ENCODE assay signal across 5 worm cellular contexts in genomic region chrIII:10153003-10153402, ce11.
A peak's percentile ranks its signal among the peaks of the same experiment; 100 is the strongest.
TF ChIP-seq lines count a peak whose summit lies in the region.

No protein-coding gene starts in this region.

TF ChIP-seq in whole organism, L1 larva, 84 proteins besides CTCF, POLR2A, EP300 and RAD21 (continued from another document):
- TF ChIP-seq unc-86 (tag; optimal IDR thresholded peaks at IDR 0.05; lab: Kevin White, UChicago) (peak; percentile 50), ces-1 (GFP tag; optimal IDR thresholded peaks at IDR 0.05; lab: Kevin White, UChicago) (peak; percentile 42), dpl-1 (GFP tag; optimal IDR thresholded peaks at IDR 0.05; lab: Kevin White, UChicago) (peak in 1 of 3 experiments; percentile 5), lin-14 (GFP tag; optimal IDR thresholded peaks at IDR 0.05; lab: Kevin White, UChicago) (peak; percentile 93), fkh-10 (GFP tag; optimal IDR thresholded peaks at IDR 0.05; lab: Kevin White, UChicago) (peak; percentile 79), nhr-90 (tag; optimal IDR thresholded peaks at IDR 0.05; lab: Kevin White, UChicago; ENCODE audit: poor library complexity) (no peak), nhr-76 (tag; optimal IDR thresholded peaks at IDR 0.05; lab: Kevin White, UChicago) (no peak), lsy-2 (tag; optimal IDR thresholded peaks at IDR 0.05; lab: Kevin White, UChicago) (peak; percentile 37 to 64), C16A3.4 (tag; optimal IDR thresholded peaks at IDR 0.05; lab: Kevin White, UChicago) (peak; percentile 14), ceh-82 (tag; optimal IDR thresholded peaks at IDR 0.05; lab: Kevin White, UChicago) (peak in 2 of 3 experiments; percentile 7 to 71), mdl-1 (tag; optimal IDR thresholded peaks at IDR 0.05; lab: Kevin White, UChicago) (peak in 1 of 2 experiments; percentile 35), lin-35 (GFP tag; optimal IDR thresholded peaks at IDR 0.05; lab: Kevin White, UChicago) (peak in 1 of 2 experiments; percentile 24), hpl-2 (GFP tag; optimal IDR thresholded peaks at IDR 0.05; lab: Kevin White, UChicago) (no peak), efl-3 (GFP tag; optimal IDR thresholded peaks at IDR 0.05; lab: Kevin White, UChicago) (no peak), ceh-8 (GFP tag; optimal IDR thresholded peaks at IDR 0.05; lab: Kevin White, UChicago) (peak; percentile 49), sup-37 (GFP tag; optimal IDR thresholded peaks at IDR 0.05; lab: Kevin White, UChicago) (peak; percentile 5), ztf-4 (tag; optimal IDR thresholded peaks at IDR 0.05; lab: Kevin White, UChicago) (peak; percentile 42), swsn-7 (tag; optimal IDR thresholded peaks at IDR 0.05; lab: Kevin White, UChicago) (peak; percentile 35), nhr-19 (GFP tag; conservative IDR thresholded peaks at IDR 0.05; lab: Robert Waterston, UW) (peak; percentile 35; the same call in 1 of the 2 replicates), snpc-4 (tag; optimal IDR thresholded peaks at IDR 0.05; lab: Kevin White, UChicago) (peak; percentile 7), snu-23 (GFP tag; optimal IDR thresholded peaks at IDR 0.05; lab: Kevin White, UChicago) (peak; percentile 52), jun-1 (tag; optimal IDR thresholded peaks at IDR 0.05; lab: Kevin White, UChicago) (no peak), lir-3 (tag; optimal IDR thresholded peaks at IDR 0.05; lab: Kevin White, UChicago; ENCODE audit: poor library complexity) (peak; percentile 23)
TF ChIP-seq in whole organism, L1 larva: peak in this region for 27.

TF ChIP-seq in whole organism, L2 larva, 48 proteins besides CTCF, POLR2A, EP300 and RAD21 (continued from another document):
- TF ChIP-seq nhr-21 (tag; optimal IDR thresholded peaks at IDR 0.05; lab: Kevin White, UChicago) (no peak), zag-1 (tag; optimal IDR thresholded peaks at IDR 0.05; lab: Kevin White, UChicago) (peak; percentile 74), lin-11 (tag; optimal IDR thresholded peaks at IDR 0.05; lab: Kevin White, UChicago) (peak; percentile 11), egl-27 (tag; optimal IDR thresholded peaks at IDR 0.05; lab: Kevin White, UChicago) (peak; percentile 25), Y55F3AM.14 (GFP tag; optimal IDR thresholded peaks at IDR 0.05; lab: Kevin White, UChicago) (no peak), elt-3 (tag; optimal IDR thresholded peaks at IDR 0.05; lab: Kevin White, UChicago) (no peak), snpc-4 (tag; optimal IDR thresholded peaks at IDR 0.05; lab: Kevin White, UChicago) (peak; percentile 22), unc-39 (tag; optimal IDR thresholded peaks at IDR 0.05; lab: Kevin White, UChicago) (no peak), mdl-1 (tag; optimal IDR thresholded peaks at IDR 0.05; lab: Kevin White, UChicago) (peak in 1 of 2 experiments; percentile 56), F13H6.1 (tag; optimal IDR thresholded peaks at IDR 0.05; lab: Kevin White, UChicago) (peak; percentile 58), unc-55 (GFP tag; optimal IDR thresholded peaks at IDR 0.05; lab: Kevin White, UChicago) (peak; percentile 90)

TF ChIP-seq in whole organism, L4 larva, 104 proteins besides CTCF, POLR2A, EP300 and RAD21 (continued from another document and continues in another):
- TF ChIP-seq F37D6.2 (tag; optimal IDR thresholded peaks at IDR 0.05; lab: Kevin White, UChicago), result peak; percentile 22
- TF ChIP-seq zip-11 (GFP tag; IDR thresholded peaks at IDR 0.05; lab: Robert Waterston, UW), result no peak
- TF ChIP-seq ama-1 (optimal IDR thresholded peaks at IDR 0.05; lab: Kevin White, UChicago), result no peak
- no peak for TF ChIP-seq ceh-28 (tag; optimal IDR thresholded peaks at IDR 0.05; lab: Kevin White, UChicago)
- TF ChIP-seq ZK546.5 (tag; optimal IDR thresholded peaks at IDR 0.05; lab: Kevin White, UChicago), result no peak
- no peak for TF ChIP-seq lin-15B (tag; optimal IDR thresholded peaks at IDR 0.05; lab: Kevin White, UChicago)
- no peak for TF ChIP-seq lin-13 (GFP tag; optimal IDR thresholded peaks at IDR 0.05; lab: Kevin White, UChicago)
- no peak for TF ChIP-seq cey-2 (tag; optimal IDR thresholded peaks at IDR 0.05; lab: Kevin White, UChicago; ENCODE audit: borderline replicate concordance, insufficient read depth)
- TF ChIP-seq ceh-32 (tag; optimal IDR thresholded peaks at IDR 0.05; lab: Kevin White, UChicago; ENCODE audit: poor library complexity), result no peak
- no peak for TF ChIP-seq madf-5 (GFP tag; IDR thresholded peaks at IDR 0.05; lab: Robert Waterston, UW)
- no peak for TF ChIP-seq daf-16 (GFP tag; optimal IDR thresholded peaks at IDR 0.05; lab: Kevin White, UChicago)
- no peak for TF ChIP-seq daf-16 (tag; optimal IDR thresholded peaks at IDR 0.05; lab: Kevin White, UChicago)
- TF ChIP-seq skn-1 (tag; optimal IDR thresholded peaks at IDR 0.05; lab: Kevin White, UChicago), result no peak
- TF ChIP-seq nhr-28 (tag; optimal IDR thresholded peaks at IDR 0.05; lab: Kevin White, UChicago), result no peak
- no peak for TF ChIP-seq sdz-12 (GFP tag; optimal IDR thresholded peaks at IDR 0.05; lab: Kevin White, UChicago)
- peak; percentile 64 for TF ChIP-seq rbr-2 (tag; optimal IDR thresholded peaks at IDR 0.05; lab: Kevin White, UChicago)
- no peak for TF ChIP-seq F26F4.8 (GFP tag; conservative IDR thresholded peaks at IDR 0.05; lab: Robert Waterston, UW)
- no peak for TF ChIP-seq dve-1 (tag; optimal IDR thresholded peaks at IDR 0.05; lab: Kevin White, UChicago; ENCODE audit: insufficient read depth)
- no peak for TF ChIP-seq zfp-3 (GFP tag; conservative IDR thresholded peaks at IDR 0.05; lab: Robert Waterston, UW)
- TF ChIP-seq ces-1 (GFP tag; optimal IDR thresholded peaks at IDR 0.05; lab: Kevin White, UChicago), result peak; percentile 24
- no peak for TF ChIP-seq lin-1 (GFP tag; IDR thresholded peaks at IDR 0.05; lab: Robert Waterston, UW)
- TF ChIP-seq snpc-1.2 (GFP tag; IDR thresholded peaks at IDR 0.05; lab: Robert Waterston, UW), result no peak
- no peak for TF ChIP-seq ZK337.2 (GFP tag; IDR thresholded peaks at IDR 0.05; lab: Robert Waterston, UW)
- no peak for TF ChIP-seq nhr-111 (GFP tag; optimal IDR thresholded peaks at IDR 0.05; lab: Kevin White, UChicago)
- no peak for TF ChIP-seq unc-130 (GFP tag; optimal IDR thresholded peaks at IDR 0.05; lab: Kevin White, UChicago)
- no peak for TF ChIP-seq Y105C5A.15 (GFP tag; IDR thresholded peaks at IDR 0.05; lab: Robert Waterston, UW)
- TF ChIP-seq daf-19 (GFP tag; conservative IDR thresholded peaks at IDR 0.05; lab: Robert Waterston, UW), result no peak
- no peak for TF ChIP-seq hif-1 (tag; optimal IDR thresholded peaks at IDR 0.05; lab: Kevin White, UChicago)
- TF ChIP-seq mdt-29 (GFP tag; IDR thresholded peaks at IDR 0.05; lab: Robert Waterston, UW), result 0 out of 2 replicates have a peak, but pooled peaks have one; percentile 46
- no peak for TF ChIP-seq ceh-82 (tag; optimal IDR thresholded peaks at IDR 0.05; lab: Kevin White, UChicago)
- no peak for TF ChIP-seq T26A8.4 (GFP tag; IDR thresholded peaks at IDR 0.05; lab: Robert Waterston, UW)
- TF ChIP-seq zag-1 (tag; optimal IDR thresholded peaks at IDR 0.05; lab: Kevin White, UChicago), result no peak
- 0 out of 2 replicates have a peak, but pooled peaks have one; percentile 4 for TF ChIP-seq set-16 (GFP tag; IDR thresholded peaks at IDR 0.05; lab: Robert Waterston, UW)
- TF ChIP-seq ceh-62 (tag; optimal IDR thresholded peaks at IDR 0.05; lab: Kevin White, UChicago), result no peak

TF ChIP-seq in whole organism, late embryonic, 69 proteins besides CTCF, POLR2A, EP300 and RAD21 (continued from another document):
- no peak for TF ChIP-seq dmd-4 (tag; optimal IDR thresholded peaks at IDR 0.05; lab: Kevin White, UChicago; ENCODE audit: borderline replicate concordance)
- TF ChIP-seq ceh-18 (tag; optimal IDR thresholded peaks at IDR 0.05; lab: Kevin White, UChicago), result peak; percentile 18
- TF ChIP-seq lin-11 (tag; optimal IDR thresholded peaks at IDR 0.05; lab: Kevin White, UChicago), result no peak

TF ChIP-seq in whole organism, young adult, 124 proteins besides CTCF, POLR2A, EP300 and RAD21 (continued from another document):
- TF ChIP-seq nfyb-1 (GFP tag; IDR thresholded peaks at IDR 0.05; lab: Robert Waterston, UW) (peak; percentile 63; the same call in 1 of the 2 replicates), madf-8 (GFP tag; conservative IDR thresholded peaks at IDR 0.05; lab: Robert Waterston, UW) (no peak), fkh-3 (tag; optimal IDR thresholded peaks at IDR 0.05; lab: Kevin White, UChicago) (no peak), F57A8.1 (GFP tag; optimal IDR thresholded peaks at IDR 0.05; lab: Kevin White, UChicago) (no peak), F49E8.2 (tag; optimal IDR thresholded peaks at IDR 0.05; lab: Kevin White, UChicago; ENCODE audit: insufficient read depth) (no peak), rcor-1 (GFP tag; IDR thresholded peaks at IDR 0.05; lab: Robert Waterston, UW) (0 out of 2 replicates have a peak, but pooled peaks have one; percentile 8), mxl-1 (tag; optimal IDR thresholded peaks at IDR 0.05; lab: Kevin White, UChicago) (no peak), snpc-4 (GFP tag; optimal IDR thresholded peaks at IDR 0.05; lab: Kevin White, UChicago) (no peak), snpc-4 (tag; optimal IDR thresholded peaks at IDR 0.05; lab: Kevin White, UChicago) (no peak), lsy-27 (tag; optimal IDR thresholded peaks at IDR 0.05; lab: Kevin White, UChicago; ENCODE audit: borderline replicate concordance, insufficient read depth) (no peak), ekl-4 (GFP tag; IDR thresholded peaks at IDR 0.05; lab: Robert Waterston, UW) (0 out of 2 replicates have a peak, but pooled peaks have one; percentile 29), T07F8.4 (tag; optimal IDR thresholded peaks at IDR 0.05; lab: Kevin White, UChicago) (no peak), tbx-9 (tag; optimal IDR thresholded peaks at IDR 0.05; lab: Kevin White, UChicago; ENCODE audit: borderline replicate concordance) (no peak), chd-7 (tag; optimal IDR thresholded peaks at IDR 0.05; lab: Kevin White, UChicago) (no peak), ztf-28 (GFP tag; IDR thresholded peaks at IDR 0.05; lab: Robert Waterston, UW) (no peak), D2030.7 (GFP tag; IDR thresholded peaks at IDR 0.05; lab: Robert Waterston, UW) (no peak), mel-28 (tag; optimal IDR thresholded peaks at IDR 0.05; lab: Kevin White, UChicago; ENCODE audit: borderline replicate concordance) (no peak), hmg-1.2 (GFP tag; IDR thresholded peaks at IDR 0.05; lab: Robert Waterston, UW) (peak; percentile 34; the same call in 1 of the 2 replicates), ztf-6 (GFP tag; IDR thresholded peaks at IDR 0.05; lab: Robert Waterston, UW) (no peak), nhr-90 (tag; optimal IDR thresholded peaks at IDR 0.05; lab: Kevin White, UChicago) (no peak), lin-54 (GFP tag; optimal IDR thresholded peaks at IDR 0.05; lab: Kevin White, UChicago) (no peak), T26A5.8 (tag; optimal IDR thresholded peaks at IDR 0.05; lab: Kevin White, UChicago) (no peak), hrde-1 (tag; optimal IDR thresholded peaks at IDR 0.05; lab: Kevin White, UChicago; ENCODE audit: borderline replicate concordance) (no peak), madf-6 (GFP tag; IDR thresholded peaks at IDR 0.05; lab: Robert Waterston, UW) (no peak), unc-130 (GFP tag; optimal IDR thresholded peaks at IDR 0.05; lab: Kevin White, UChicago) (no peak), dpff-1 (tag; optimal IDR thresholded peaks at IDR 0.05; lab: Kevin White, UChicago) (no peak), snpc-1.1 (tag; optimal IDR thresholded peaks at IDR 0.05; lab: Kevin White, UChicago; ENCODE audit: insufficient read depth) (no peak), dpl-1 (GFP tag; optimal IDR thresholded peaks at IDR 0.05; lab: Kevin White, UChicago) (no peak), C17E4.6 (GFP tag; IDR thresholded peaks at IDR 0.05; lab: Robert Waterston, UW) (no peak), tlf-1 (GFP tag; optimal IDR thresholded peaks at IDR 0.05; lab: Kevin White, UChicago) (no peak), C06A6.2 (GFP tag; conservative IDR thresholded peaks at IDR 0.05; lab: Robert Waterston, UW) (no peak), efl-1 (GFP tag; optimal IDR thresholded peaks at IDR 0.05; lab: Kevin White, UChicago) (no peak), let-526 (GFP tag; IDR thresholded peaks at IDR 0.05; lab: Robert Waterston, UW) (0 out of 2 replicates have a peak, but pooled peaks have one; percentile 7), B0019.2 (GFP tag; conservative IDR thresholded peaks at IDR 0.05; lab: Robert Waterston, UW) (no peak), lir-1 (GFP tag; conservative IDR thresholded peaks at IDR 0.05; lab: Robert Waterston, UW) (no peak), madf-10 (tag; optimal IDR thresholded peaks at IDR 0.05; lab: Kevin White, UChicago) (no peak), Y56A3A.18 (GFP tag; IDR thresholded peaks at IDR 0.05; lab: Robert Waterston, UW) (no peak)
